Worm (Caenorhabditis elegans): ENCODE data around the gene atgp-1.

DNA sequence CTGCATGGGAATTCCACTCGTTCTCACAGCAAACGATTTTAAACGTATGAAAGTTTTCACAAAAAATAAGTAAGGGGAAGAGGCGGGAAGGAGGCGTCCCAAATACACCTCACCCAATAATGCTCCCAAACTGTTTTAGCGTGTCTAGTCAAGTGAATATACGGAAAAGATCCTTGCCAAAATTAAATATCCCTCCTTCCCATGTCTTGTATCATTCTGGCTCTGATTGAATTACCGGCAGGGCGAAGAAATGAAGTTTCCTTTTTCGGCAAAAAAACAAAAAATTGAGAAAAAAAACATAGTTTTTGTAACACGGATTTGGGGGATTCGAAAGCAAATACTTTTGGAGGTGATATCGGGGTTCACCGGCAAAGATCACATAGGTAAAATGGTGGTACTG lies 30.2 kb upstream of the atgp-1 start:
- TF ChIP-seq nhr-6 (tag; optimal IDR thresholded peaks at IDR 0.05) (no peak), nhr-11 (tag; optimal IDR thresholded peaks at IDR 0.05) (no peak), blmp-1 (tag; optimal IDR thresholded peaks at IDR 0.05; ENCODE audit: insufficient read depth) (no peak), lin-13 (GFP tag; optimal IDR thresholded peaks at IDR 0.05) (no peak), ztf-4 (tag; optimal IDR thresholded peaks at IDR 0.05) (no peak)
